Worm (Caenorhabditis elegans) whole organism, L2 larva: Measurements from ENCODE around the gene Y32H12A.7.

Experiments used
- ama-1 ChIP-seq: fragments of 150-350 bp; optimal IDR thresholded peaks from 2 replicates; lab custom pipeline; 2018; ENCODE audit warnings: inconsistent platforms
- lin-39 ChIP-seq: fragments of 150-350 bp; optimal IDR thresholded peaks from 2 replicates; lab custom pipeline; 2014; ENCODE audit warnings: missing biosample characterization, missing genetic modification reagents, missing genetic modification characterization
- sem-4 ChIP-seq: fragments of 150-350 bp; optimal IDR thresholded peaks from 2 replicates; lab custom pipeline; 2014; ENCODE audit warnings: missing biosample characterization, missing genetic modification reagents, missing genetic modification characterization
- ztf-11 ChIP-seq: sonication (generic microtip); optimal IDR thresholded peaks from 2 replicates; lab custom pipeline; 2017; ENCODE audit warnings: missing biosample characterization, missing genetic modification characterization

DNA sequence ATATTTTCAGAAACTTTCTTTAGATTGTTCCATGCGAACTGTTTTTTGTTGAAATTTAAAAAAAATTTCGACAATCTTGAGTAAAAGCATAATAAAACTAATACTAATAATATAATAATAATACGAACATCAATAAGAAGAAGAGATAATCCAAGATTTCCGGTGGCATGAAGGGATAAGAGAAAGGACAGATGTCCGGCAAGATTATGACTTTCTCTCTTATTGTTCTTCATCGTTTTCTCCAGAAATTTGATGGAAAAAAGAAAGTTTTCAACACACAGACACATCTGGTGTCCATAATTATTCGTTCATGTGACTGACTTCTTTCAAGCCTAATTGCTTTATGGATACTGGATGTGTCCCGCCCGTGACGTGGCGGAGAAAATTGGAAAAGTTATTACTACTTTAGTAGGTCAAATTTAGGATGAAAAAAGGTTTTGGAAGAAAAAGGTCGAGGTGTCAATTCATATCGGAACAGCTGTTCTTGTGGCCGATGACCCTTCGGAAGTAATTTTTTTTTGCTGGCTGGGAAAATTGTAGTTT, 37.4 kb upstream of the Y32H12A.7 start:
- TF ChIP-seq ztf-11 (tag; lab: Kevin White, UChicago) (no peak), sem-4 (tag; lab: Kevin White, UChicago) (no peak), ama-1 (lab: Kevin White, UChicago) (no peak), lin-39 (tag; lab: Kevin White, UChicago) (no peak)
